Worm (Caenorhabditis elegans): Measurements from ENCODE around the gene F20B6.6.

The F20B6.6 gene

DNA sequence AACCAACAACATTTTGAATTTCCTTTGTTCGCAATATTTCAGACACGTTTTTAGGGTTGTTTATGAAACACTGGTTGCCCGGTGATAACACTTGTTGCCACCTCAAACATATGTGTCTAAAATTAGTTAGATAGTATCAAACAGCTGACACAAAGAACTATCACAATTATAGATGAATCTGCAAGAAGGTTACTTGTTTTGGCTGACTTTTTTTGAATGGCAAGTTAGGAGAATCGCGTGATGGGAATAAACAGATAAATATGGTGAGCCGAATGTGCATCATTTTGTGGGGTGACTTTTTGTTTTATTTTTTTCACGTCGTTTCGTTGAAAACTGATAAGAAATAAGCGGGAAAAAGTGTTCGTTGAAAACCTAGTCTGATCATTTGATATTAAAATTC lies 43.1 kb upstream of the F20B6.6 start:
- TF ChIP-seq ceh-30 (tag; optimal IDR thresholded peaks at IDR 0.05) (no peak), lin-11 (tag; optimal IDR thresholded peaks at IDR 0.05) (no peak), dmd-4 (tag; optimal IDR thresholded peaks at IDR 0.05; ENCODE audit: borderline replicate concordance) (no peak)

DNA sequence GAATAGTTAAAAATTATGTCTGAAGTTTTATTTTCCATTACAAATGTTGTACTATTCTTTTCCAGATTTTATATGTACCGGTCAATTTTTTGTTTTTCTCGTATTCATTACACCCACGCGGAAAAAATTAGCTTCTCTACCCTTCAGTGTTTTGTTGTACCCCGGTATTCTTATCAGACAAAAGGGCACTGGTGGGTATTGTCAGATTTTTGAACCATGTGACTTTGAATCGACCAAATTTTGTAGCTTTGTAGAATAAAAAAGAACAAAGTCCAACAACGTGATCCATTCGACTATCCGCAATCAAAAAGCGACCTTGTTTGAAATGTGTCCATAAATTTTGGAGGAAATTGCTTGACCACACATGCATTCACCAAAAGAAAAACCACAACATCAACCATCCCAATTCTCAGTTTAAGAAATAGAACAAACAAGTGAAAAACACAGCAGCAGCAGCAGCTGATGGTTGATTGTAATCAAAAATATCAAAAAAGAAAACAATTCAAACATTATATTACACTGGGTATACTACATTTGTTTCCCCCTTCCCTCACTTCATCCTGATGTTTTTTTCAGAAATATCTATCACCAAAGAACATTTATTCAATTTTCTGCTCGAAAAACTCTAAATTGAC lies 42.6 kb upstream of the F20B6.6 start:
- TF ChIP-seq pag-3 (tag; optimal IDR thresholded peaks at IDR 0.05; ENCODE audit: borderline replicate concordance) (no peak), ztf-16 (tag; optimal IDR thresholded peaks at IDR 0.05) (no peak), ets-4 (tag; optimal IDR thresholded peaks at IDR 0.05) (no peak), ceh-14 (tag; optimal IDR thresholded peaks at IDR 0.05) (no peak), fkh-6 (tag; optimal IDR thresholded peaks at IDR 0.05) (no peak), pha-4 (tag; optimal IDR thresholded peaks at IDR 0.05) (no peak), zip-5 (tag; optimal IDR thresholded peaks at IDR 0.05) (no peak), lin-11 (tag; optimal IDR thresholded peaks at IDR 0.05) (no peak), Y22D7AL.16 (tag; optimal IDR thresholded peaks at IDR 0.05) (no peak)

DNA sequence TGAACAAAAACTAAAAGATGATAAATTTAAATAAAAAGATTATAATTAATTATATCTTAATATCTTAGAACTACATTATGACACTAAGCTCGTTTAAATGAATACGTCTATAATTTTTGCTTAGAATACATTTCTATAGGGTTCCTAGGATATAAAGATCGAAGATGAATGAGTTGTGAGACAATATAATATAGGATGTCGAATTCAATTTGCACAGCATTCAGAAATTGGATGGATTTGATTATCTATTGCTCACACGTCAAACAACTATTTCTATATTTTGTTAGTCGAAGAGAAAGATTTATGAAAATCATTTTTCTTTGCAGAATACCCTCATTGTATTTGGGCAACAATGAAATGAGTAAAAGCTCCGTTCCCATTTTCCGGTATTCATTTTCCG lies 37.0 kb upstream of the F20B6.6 start:
- TF ChIP-seq ahr-1 (tag; optimal IDR thresholded peaks at IDR 0.05) (no peak), ceh-9 (tag; optimal IDR thresholded peaks at IDR 0.05) (no peak), unc-42 (tag; optimal IDR thresholded peaks at IDR 0.05) (peak; percentile 59)

DNA sequence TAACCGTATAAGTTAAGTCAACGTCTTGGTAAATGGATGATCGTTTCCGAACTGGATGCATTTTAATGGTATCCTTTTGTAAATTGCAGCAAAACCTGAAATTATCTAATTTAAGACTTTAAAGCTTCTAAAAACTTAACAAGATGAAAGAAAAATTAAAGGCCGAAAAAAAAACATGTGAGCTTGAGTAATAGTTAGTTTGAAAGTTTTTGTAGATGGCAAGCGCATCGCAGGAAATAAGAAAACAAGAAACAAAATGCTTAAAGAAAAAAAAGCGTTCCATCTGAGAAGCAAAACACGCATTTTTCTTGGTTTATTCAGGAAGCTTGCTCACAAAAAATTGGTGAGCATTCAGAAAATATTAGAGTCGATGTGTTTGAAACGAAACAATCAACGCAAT lies 33.7 kb upstream of the F20B6.6 start, which contains the start of gene rab-37:
Gene rab-37, minus strand, starts transcription at position 101 of the 400 bp plus-strand sequence.
- no peak for TF ChIP-seq nhr-11 (tag; optimal IDR thresholded peaks at IDR 0.05)
- TF ChIP-seq ceh-22 (tag; optimal IDR thresholded peaks at IDR 0.05), result no peak
- no peak for TF ChIP-seq sox-2 (GFP tag; IDR thresholded peaks at IDR 0.05)
- TF ChIP-seq fkh-10 (GFP tag; optimal IDR thresholded peaks at IDR 0.05), result no peak
- TF ChIP-seq T23F11.4 (GFP tag; optimal IDR thresholded peaks at IDR 0.05), result no peak
- no peak for TF ChIP-seq pag-3 (tag; optimal IDR thresholded peaks at IDR 0.05; ENCODE audit: borderline replicate concordance)
- TF ChIP-seq nhr-232 (tag; optimal IDR thresholded peaks at IDR 0.05), result no peak

DNA sequence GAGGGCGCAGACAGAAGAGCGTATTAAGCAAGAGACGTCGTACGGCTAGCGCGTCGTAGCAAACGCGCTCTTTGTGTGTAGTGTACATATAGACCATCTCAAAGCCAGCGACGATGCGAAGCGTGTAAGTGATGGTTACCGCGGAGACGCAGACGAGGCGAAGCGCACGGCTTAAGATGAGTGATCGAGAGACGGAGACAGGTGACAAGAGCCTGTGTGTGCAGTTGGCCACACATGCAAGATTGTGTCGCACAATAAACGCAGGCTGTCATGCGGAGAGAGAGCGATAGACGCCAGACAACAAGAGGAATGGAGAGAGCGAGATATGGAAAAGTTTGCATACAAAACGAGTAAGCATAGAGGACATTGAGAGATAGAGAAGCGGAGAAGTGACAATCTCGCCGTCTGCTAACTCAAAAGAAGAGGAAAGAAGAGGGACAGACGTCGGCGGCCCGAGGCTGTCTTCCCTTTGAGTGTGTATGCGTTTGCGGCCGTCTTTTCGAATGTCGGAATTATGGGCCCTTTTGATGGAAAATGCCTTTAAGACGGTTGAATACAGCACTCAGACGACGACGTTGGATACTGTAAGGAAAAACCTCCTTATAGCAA lies 20.9 kb upstream of the F20B6.6 start:
- TF ChIP-seq fkh-6 (tag; optimal IDR thresholded peaks at IDR 0.05) (no peak), T23F11.4 (GFP tag; optimal IDR thresholded peaks at IDR 0.05) (no peak), rnt-1 (tag; optimal IDR thresholded peaks at IDR 0.05) (no peak), K02D7.2 (tag; optimal IDR thresholded peaks at IDR 0.05) (no peak), hlh-30 (tag; optimal IDR thresholded peaks at IDR 0.05; ENCODE audit: insufficient read depth) (no peak), unc-86 (tag; optimal IDR thresholded peaks at IDR 0.05) (no peak), syd-9 (tag; optimal IDR thresholded peaks at IDR 0.05) (no peak), ttx-3 (tag; optimal IDR thresholded peaks at IDR 0.05) (no peak), lim-6 (tag; optimal IDR thresholded peaks at IDR 0.05) (no peak), ets-4 (tag; optimal IDR thresholded peaks at IDR 0.05) (peak; percentile 14), ztf-16 (tag; optimal IDR thresholded peaks at IDR 0.05) (no peak), ceh-22 (tag; optimal IDR thresholded peaks at IDR 0.05) (no peak), hlh-13 (GFP tag; optimal IDR thresholded peaks at IDR 0.05) (no peak), npax-4 (tag; optimal IDR thresholded peaks at IDR 0.05) (no peak), pha-2 (tag; optimal IDR thresholded peaks at IDR 0.05) (no peak), F13H6.1 (tag; optimal IDR thresholded peaks at IDR 0.05) (peak; percentile 54), gmeb-2 (tag; optimal IDR thresholded peaks at IDR 0.05) (no peak), ref-2 (tag; optimal IDR thresholded peaks at IDR 0.05) (peak; percentile 44), ceh-34 (tag; optimal IDR thresholded peaks at IDR 0.05) (peak; percentile 68), unc-42 (tag; optimal IDR thresholded peaks at IDR 0.05) (peak; percentile 25), ceh-9 (tag; optimal IDR thresholded peaks at IDR 0.05) (no peak), eyg-1 (tag; optimal IDR thresholded peaks at IDR 0.05) (peak; percentile 89), ahr-1 (tag; optimal IDR thresholded peaks at IDR 0.05) (no peak), ceh-19 (GFP tag; optimal IDR thresholded peaks at IDR 0.05) (no peak), hlh-8 (tag; optimal IDR thresholded peaks at IDR 0.05) (no peak), madf-2 (tag; optimal IDR thresholded peaks at IDR 0.05) (peak; percentile 3), nhr-11 (tag; optimal IDR thresholded peaks at IDR 0.05) (no peak), fkh-10 (GFP tag; optimal IDR thresholded peaks at IDR 0.05) (no peak), pax-1 (tag; optimal IDR thresholded peaks at IDR 0.05) (peak; percentile 89), dve-1 (tag; optimal IDR thresholded peaks at IDR 0.05) (peak; percentile 32), tbx-2 (tag; optimal IDR thresholded peaks at IDR 0.05) (peak; percentile 4), sdc-2 (tag; optimal IDR thresholded peaks at IDR 0.05) (peak; percentile 71), ceh-31 (tag; optimal IDR thresholded peaks at IDR 0.05) (peak; percentile 71)

Data from whole organism, late embryonic.